Worm (Caenorhabditis elegans): ENCODE results near the gene unc-22.

The unc-22 gene

ce11 chrIV:12013120-12013519 lies 2.3 kb upstream of the unc-22 start, which contains the start of gene spe-17:
TSS of gene spe-17 (plus strand) at chrIV:12013420.
- TF ChIP-seq ztf-4 (tag; optimal IDR thresholded peaks at IDR 0.05) = no peak
- TF ChIP-seq ztf-11 (tag; optimal IDR thresholded peaks at IDR 0.05) = no peak
- TF ChIP-seq nhr-71 (tag; optimal IDR thresholded peaks at IDR 0.05) = no peak
- TF ChIP-seq Y116A8C.19 (tag; optimal IDR thresholded peaks at IDR 0.05; ENCODE audit: borderline replicate concordance) = no peak
- no peak for TF ChIP-seq rnt-1 (tag; optimal IDR thresholded peaks at IDR 0.05)
- TF ChIP-seq blmp-1 (tag; optimal IDR thresholded peaks at IDR 0.05) = no peak
- no peak for TF ChIP-seq ceh-90 (tag; optimal IDR thresholded peaks at IDR 0.05)
- no peak for TF ChIP-seq xbp-1 (tag; optimal IDR thresholded peaks at IDR 0.05)
- TF ChIP-seq swsn-7 (tag; optimal IDR thresholded peaks at IDR 0.05) = no peak
- no peak for TF ChIP-seq lin-15B (tag; optimal IDR thresholded peaks at IDR 0.05)
- no peak for TF ChIP-seq lin-14 (GFP tag; optimal IDR thresholded peaks at IDR 0.05)
- TF ChIP-seq tbx-2 (tag; optimal IDR thresholded peaks at IDR 0.05) = no peak
- no peak for TF ChIP-seq dpl-1 (GFP tag; optimal IDR thresholded peaks at IDR 0.05)
- no peak for TF ChIP-seq nhr-28 (tag; optimal IDR thresholded peaks at IDR 0.05)
- no peak for TF ChIP-seq ama-1 (optimal IDR thresholded peaks at IDR 0.05)

DNA sequence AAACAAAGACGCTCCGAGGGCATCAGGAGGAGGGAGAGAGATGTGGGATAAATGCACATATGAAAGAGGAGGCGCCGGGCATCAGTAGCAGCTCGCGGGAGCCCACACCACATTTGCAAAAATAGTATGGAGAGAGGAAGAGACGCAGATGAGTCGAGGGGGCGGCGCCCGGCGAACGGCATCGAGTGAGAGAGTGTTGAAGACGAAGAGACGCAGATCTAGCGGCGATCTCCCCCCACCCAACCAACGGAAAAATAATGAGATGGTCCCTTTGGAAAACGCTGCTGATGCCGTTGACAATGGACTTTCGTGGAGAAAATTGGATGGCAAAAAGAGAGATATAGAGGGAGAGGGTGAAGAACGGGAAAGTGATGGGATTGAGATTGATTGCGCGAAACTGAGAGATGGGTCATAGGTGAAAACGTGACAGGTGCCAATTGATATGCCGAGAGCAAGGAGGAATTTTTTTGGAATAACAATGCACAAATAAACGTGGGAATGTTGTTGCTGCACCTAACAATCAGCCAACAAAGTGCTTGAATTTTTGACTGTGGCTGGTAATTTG lies 1.7 kb upstream of the unc-22 start:
- peak; percentile 81 for TF ChIP-seq nhr-71 (tag; optimal IDR thresholded peaks at IDR 0.05)
- no peak for TF ChIP-seq sox-4 (tag; optimal IDR thresholded peaks at IDR 0.05)
- peak in 1 of 2 experiments; percentile 12 for TF ChIP-seq lin-35 (GFP tag; optimal IDR thresholded peaks at IDR 0.05)
- no peak for TF ChIP-seq irx-1 (tag; optimal IDR thresholded peaks at IDR 0.05)
- TF ChIP-seq sup-37 (GFP tag; optimal IDR thresholded peaks at IDR 0.05) = no peak
- no peak for TF ChIP-seq nhr-28 (tag; optimal IDR thresholded peaks at IDR 0.05)
- TF ChIP-seq rnt-1 (tag; optimal IDR thresholded peaks at IDR 0.05) = peak; percentile 77
- no peak for TF ChIP-seq F16B12.6 (tag; optimal IDR thresholded peaks at IDR 0.05)
- TF ChIP-seq mab-9 (GFP tag; IDR thresholded peaks at IDR 0.05) = no peak
- TF ChIP-seq lsy-2 (tag; optimal IDR thresholded peaks at IDR 0.05) = peak in 1 of 2 experiments; percentile 22
- peak; percentile 90 for TF ChIP-seq pag-3 (tag; optimal IDR thresholded peaks at IDR 0.05; ENCODE audit: borderline replicate concordance, insufficient read depth)
- peak; percentile 42 for TF ChIP-seq lin-39 (tag; optimal IDR thresholded peaks at IDR 0.05)
- no peak for TF ChIP-seq nhr-47 (tag; optimal IDR thresholded peaks at IDR 0.05)
- TF ChIP-seq nhr-85 (tag) = no peak
- TF ChIP-seq mdl-1 (tag; optimal IDR thresholded peaks at IDR 0.05) = peak in 1 of 2 experiments; percentile 14
- TF ChIP-seq C16A3.4 (tag; optimal IDR thresholded peaks at IDR 0.05) = no peak
- TF ChIP-seq mep-1 (tag; optimal IDR thresholded peaks at IDR 0.05) = no peak
- TF ChIP-seq blmp-1 (tag; optimal IDR thresholded peaks at IDR 0.05) = no peak
- TF ChIP-seq lir-3 (tag; optimal IDR thresholded peaks at IDR 0.05; ENCODE audit: poor library complexity) = no peak
- peak; percentile 44 for TF ChIP-seq nhr-19 (GFP tag; conservative IDR thresholded peaks at IDR 0.05)
- TF ChIP-seq fkh-10 (GFP tag; optimal IDR thresholded peaks at IDR 0.05) = no peak
- TF ChIP-seq ets-5 (GFP tag; IDR thresholded peaks at IDR 0.05) = no peak
- no peak for TF ChIP-seq snpc-4 (tag; optimal IDR thresholded peaks at IDR 0.05)
- no peak for TF ChIP-seq ceh-63 (GFP tag; optimal IDR thresholded peaks at IDR 0.05)
- no peak for TF ChIP-seq ceh-88 (GFP tag; IDR thresholded peaks at IDR 0.05)
- no peak for TF ChIP-seq sptf-1 (tag; optimal IDR thresholded peaks at IDR 0.05)
- TF ChIP-seq fkh-8 (tag; optimal IDR thresholded peaks at IDR 0.05) = no peak
- TF ChIP-seq ama-1 (optimal IDR thresholded peaks at IDR 0.05) = no peak
- no peak for TF ChIP-seq unc-98 (GFP tag; IDR thresholded peaks at IDR 0.05)
- TF ChIP-seq mef-2 (tag; optimal IDR thresholded peaks at IDR 0.05) = no peak
- no peak for TF ChIP-seq ztf-4 (tag; optimal IDR thresholded peaks at IDR 0.05)
- peak; percentile 25 for TF ChIP-seq xbp-1 (tag; optimal IDR thresholded peaks at IDR 0.05)
- no peak for TF ChIP-seq nhr-76 (tag; optimal IDR thresholded peaks at IDR 0.05)
- no peak for TF ChIP-seq alr-1 (tag; optimal IDR thresholded peaks at IDR 0.05; ENCODE audit: borderline replicate concordance)
- TF ChIP-seq nhr-77 (tag; optimal IDR thresholded peaks at IDR 0.05) = no peak
- no peak for TF ChIP-seq unc-130 (tag; optimal IDR thresholded peaks at IDR 0.05)
- TF ChIP-seq unc-86 (tag; optimal IDR thresholded peaks at IDR 0.05) = no peak
- peak; percentile 43 for TF ChIP-seq snu-23 (GFP tag; optimal IDR thresholded peaks at IDR 0.05)
- TF ChIP-seq nhr-20 (tag; optimal IDR thresholded peaks at IDR 0.05) = peak; percentile 32
- TF ChIP-seq swsn-7 (tag; optimal IDR thresholded peaks at IDR 0.05) = peak; percentile 27
- no peak for TF ChIP-seq ztf-11 (tag; optimal IDR thresholded peaks at IDR 0.05)
- no peak for TF ChIP-seq nhr-12 (tag; optimal IDR thresholded peaks at IDR 0.05)
- no peak for TF ChIP-seq nhr-90 (tag; optimal IDR thresholded peaks at IDR 0.05; ENCODE audit: poor library complexity)
- TF ChIP-seq skn-1 (tag; optimal IDR thresholded peaks at IDR 0.05) = no peak
